Worm (Caenorhabditis elegans) whole organism, midembryonic: ENCODE measurements around the gene clec-217.

Experiments used
- T22C8.4 ChIP-seq: fragments of 200-800 bp; sonication (Bioruptor generic); IDR thresholded peaks from 2 replicates; pipeline ENCODE4 v1.3.6; 2022; ENCODE audit warnings: missing genetic modification characterization, missing compliant biosample characterization
- cog-1 ChIP-seq: sonication (generic microtip); optimal IDR thresholded peaks from 2 replicates; lab custom pipeline; 2016; ENCODE audit warnings: missing genetic modification characterization, missing compliant biosample characterization
- flt-1 ChIP-seq: fragments of 200-800 bp; sonication (Bioruptor generic); IDR thresholded peaks from 2 replicates; pipeline ENCODE4 v1.3.6; 2022; ENCODE audit warnings: missing genetic modification characterization, missing compliant biosample characterization
- klf-2 ChIP-seq: fragments of 200-800 bp; sonication (Bioruptor generic); conservative IDR thresholded peaks from 2 replicates; pipeline ENCODE4 v1.3.6; 2022; ENCODE audit warnings: missing genetic modification reagents, missing genetic modification characterization, missing compliant biosample characterization
- med-1 ChIP-seq: sonication (generic microtip); optimal IDR thresholded peaks from 2 replicates; lab custom pipeline; 2017; ENCODE audit warnings: missing genetic modification characterization, mild to moderate bottlenecking, missing compliant biosample characterization, antibody characterized with exemption, missing genetic modification reagents; ENCODE audit not compliant: insufficient read depth
- ref-1 ChIP-seq: fragments of 200-800 bp; sonication (Bioruptor generic); conservative IDR thresholded peaks from 2 replicates; pipeline ENCODE4 v1.3.6; 2022; ENCODE audit warnings: missing genetic modification reagents, missing genetic modification characterization, missing compliant biosample characterization
- tab-1 ChIP-seq: fragments of 200-800 bp; sonication (Bioruptor generic); IDR thresholded peaks from 2 replicates; pipeline ENCODE4 v1.3.6; 2022; ENCODE audit warnings: missing genetic modification characterization, missing compliant biosample characterization
- ztf-23 ChIP-seq: fragments of 200-800 bp; sonication (Bioruptor generic); IDR thresholded peaks from 2 replicates; pipeline ENCODE4 v1.3.6; 2022; ENCODE audit warnings: missing genetic modification reagents, missing genetic modification characterization, missing compliant biosample characterization
- ztf-29 ChIP-seq: fragments of 200-800 bp; sonication (Bioruptor generic); IDR thresholded peaks from 2 replicates; pipeline ENCODE4 v1.3.6; 2022; ENCODE audit warnings: missing genetic modification reagents, missing genetic modification characterization, missing compliant biosample characterization

ce11 chrV:7925483-7925882 lies 33.2 kb downstream of the clec-217 start, which contains the start of gene srsx-7:
- no peak for TF ChIP-seq med-1
- no peak for TF ChIP-seq flt-1 (GFP tag; lab: Robert Waterston, UW)
- TF ChIP-seq T22C8.4 (GFP tag; lab: Robert Waterston, UW) = no peak
- no peak for TF ChIP-seq cog-1 (tag; lab: Kevin White, UChicago)
- TF ChIP-seq tab-1 (GFP tag; lab: Robert Waterston, UW) = no peak
- no peak for TF ChIP-seq klf-2
- no peak for TF ChIP-seq ref-1
- TF ChIP-seq ztf-23 (GFP tag; lab: Robert Waterston, UW) = no peak
- no peak for TF ChIP-seq ztf-29 (GFP tag; lab: Robert Waterston, UW)
